Worm (Caenorhabditis elegans) whole organism, late embryonic: ENCODE data around the gene F20B6.4.
"Not testable (repeated sequence)": the region's sequence is repeated elsewhere in the genome, so short reads cannot be mapped to it uniquely, and the experiment has no call there.

Experiments
- T23F11.4 ChIP-seq: fragments of 200-800 bp; sonication (Bioruptor generic); optimal IDR thresholded peaks from 2 replicates; lab custom pipeline; 2018; ENCODE audit warnings: mild to moderate bottlenecking, missing genetic modification characterization, missing compliant biosample characterization
- ama-1 ChIP-seq: fragments of 150-350 bp; optimal IDR thresholded peaks from 2 replicates; lab custom pipeline; 2014
- ceh-2 ChIP-seq: sonication (generic microtip); optimal IDR thresholded peaks from 2 replicates; lab custom pipeline; 2016; ENCODE audit warnings: missing genotype, missing genetic modification characterization, missing compliant biosample characterization
- fkh-6 ChIP-seq: sonication (generic microtip); optimal IDR thresholded peaks from 2 replicates; lab custom pipeline; 2016; ENCODE audit warnings: missing genetic modification characterization, missing compliant biosample characterization

DNA sequence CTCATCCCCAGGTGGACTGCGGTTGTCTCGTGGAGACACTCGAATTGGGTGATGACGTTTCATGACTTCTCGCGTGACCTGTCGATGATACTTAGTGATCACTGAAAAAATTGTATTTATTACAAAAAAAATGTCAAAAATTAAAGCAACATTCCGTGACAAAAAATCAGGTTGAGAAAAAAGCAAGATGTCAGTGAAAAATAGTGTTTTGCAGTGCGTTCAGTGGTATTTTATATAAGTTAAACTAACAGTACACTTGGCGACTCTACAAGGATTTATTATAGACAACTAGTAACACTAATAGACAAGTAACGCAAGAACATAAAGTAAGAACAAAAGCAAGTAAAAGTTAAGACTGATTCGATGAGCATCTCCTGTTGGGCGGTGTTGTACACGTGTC is 3.5 kb upstream of the F20B6.4 start, which contains the start of gene F20B6.5:
- not testable (repeated sequence) for TF ChIP-seq T23F11.4 (GFP tag; lab: Kevin White, UChicago); ama-1 (lab: Kevin White, UChicago); ceh-2 (tag; lab: Kevin White, UChicago); fkh-6 (tag; lab: Kevin White, UChicago)
